Worm (Caenorhabditis elegans): ENCODE data around the gene C46E10.3.

C46E10.3 gene

ce11 chrII:3681365-3682083 lies 39.6 kb upstream of the C46E10.3 start, which contains the start of gene F19B10.10:
F19B10.10 (minus strand) TSS chrII:3681415.
- TF ChIP-seq lsy-27 (tag; optimal IDR thresholded peaks at IDR 0.05; ENCODE audit: borderline replicate concordance, insufficient read depth) = no peak
- TF ChIP-seq lin-54 (GFP tag; optimal IDR thresholded peaks at IDR 0.05) = no peak
- no peak for TF ChIP-seq F22D6.2 (tag; optimal IDR thresholded peaks at IDR 0.05)
- no peak for TF ChIP-seq egl-18 (GFP tag; IDR thresholded peaks at IDR 0.05)
- no peak for TF ChIP-seq bed-1 (GFP tag; IDR thresholded peaks at IDR 0.05)
- no peak for TF ChIP-seq atf-7 (tag; optimal IDR thresholded peaks at IDR 0.05)
- TF ChIP-seq hlh-12 (tag; optimal IDR thresholded peaks at IDR 0.05) = no peak
- no peak for TF ChIP-seq snpc-1.3 (tag; optimal IDR thresholded peaks at IDR 0.05; ENCODE audit: insufficient read depth)
- TF ChIP-seq xnd-1 (tag; optimal IDR thresholded peaks at IDR 0.05) = no peak
- TF ChIP-seq ceh-91 (GFP tag; IDR thresholded peaks at IDR 0.05) = no peak
- no peak for TF ChIP-seq repo-1 (tag; optimal IDR thresholded peaks at IDR 0.05)
- TF ChIP-seq hrde-1 (tag; optimal IDR thresholded peaks at IDR 0.05; ENCODE audit: borderline replicate concordance) = no peak
- TF ChIP-seq sea-2 (GFP tag; IDR thresholded peaks at IDR 0.05) = no peak

- TF ChIP-seq dpl-1 (GFP tag; optimal IDR thresholded peaks at IDR 0.05) = peak; percentile 60
- 0 out of 2 replicates have a peak, but pooled peaks have one; percentile 31 for TF ChIP-seq Y53G8AR.9 (GFP tag; conservative IDR thresholded peaks at IDR 0.05)
- TF ChIP-seq aptf-3 (GFP tag; IDR thresholded peaks at IDR 0.05) = no peak
- no peak for TF ChIP-seq ekl-4 (GFP tag; IDR thresholded peaks at IDR 0.05)
- TF ChIP-seq ceh-79 (tag; optimal IDR thresholded peaks at IDR 0.05) = no peak
- peak; percentile 66 for TF ChIP-seq attf-5 (GFP tag; optimal IDR thresholded peaks at IDR 0.05)
- TF ChIP-seq rcor-1 (GFP tag; IDR thresholded peaks at IDR 0.05) = no peak
- peak; percentile 18 for TF ChIP-seq F23B12.7 (tag; optimal IDR thresholded peaks at IDR 0.05; ENCODE audit: insufficient read depth)
- TF ChIP-seq ama-1 (optimal IDR thresholded peaks at IDR 0.05) = no peak
- no peak for TF ChIP-seq ama-1 (GFP tag; optimal IDR thresholded peaks at IDR 0.05)
- TF ChIP-seq snpc-4 (GFP tag; optimal IDR thresholded peaks at IDR 0.05) = no peak
- TF ChIP-seq snpc-4 (tag; optimal IDR thresholded peaks at IDR 0.05) = peak in 1 of 4 experiments; percentile 62
- no peak for TF ChIP-seq dpff-1 (tag; optimal IDR thresholded peaks at IDR 0.05)
- TF ChIP-seq ztf-26 (tag; optimal IDR thresholded peaks at IDR 0.05) = no peak
- TF ChIP-seq repo-1 (tag; optimal IDR thresholded peaks at IDR 0.05) = no peak
- TF ChIP-seq ceh-58 (GFP tag; IDR thresholded peaks at IDR 0.05) = no peak
- no peak for TF ChIP-seq ztf-28 (GFP tag; IDR thresholded peaks at IDR 0.05)
- TF ChIP-seq nfyb-1 (GFP tag; IDR thresholded peaks at IDR 0.05) = peak; percentile 71; the same call in 1 of the 2 replicates
- peak; percentile 80 for TF ChIP-seq lin-54 (GFP tag; optimal IDR thresholded peaks at IDR 0.05)
- TF ChIP-seq nhr-80 (tag; optimal IDR thresholded peaks at IDR 0.05) = peak; percentile 61
- no peak for TF ChIP-seq F52B5.7 (tag; optimal IDR thresholded peaks at IDR 0.05)
- TF ChIP-seq B0336.3 (GFP tag; IDR thresholded peaks at IDR 0.05) = no peak
- peak; percentile 66; the same call in 1 of the 2 replicates for TF ChIP-seq mcd-1 (GFP tag; IDR thresholded peaks at IDR 0.05)
- TF ChIP-seq lin-40 (tag; optimal IDR thresholded peaks at IDR 0.05) = no peak
- no peak; the same call in 1 of the 2 replicates for TF ChIP-seq cebp-1 (GFP tag; IDR thresholded peaks at IDR 0.05)
- no peak for TF ChIP-seq cebp-1 (tag; optimal IDR thresholded peaks at IDR 0.05)
- TF ChIP-seq K12H6.12 (tag; optimal IDR thresholded peaks at IDR 0.05) = no peak
- no peak for TF ChIP-seq ceh-91 (GFP tag; IDR thresholded peaks at IDR 0.05)
- TF ChIP-seq lin-35 (GFP tag; optimal IDR thresholded peaks at IDR 0.05) = peak in 1 of 3 experiments; percentile 92
- TF ChIP-seq efl-1 (GFP tag; optimal IDR thresholded peaks at IDR 0.05) = peak; percentile 33
- TF ChIP-seq nhr-27 (tag; optimal IDR thresholded peaks at IDR 0.05) = no peak
- no peak for TF ChIP-seq athp-1 (tag; optimal IDR thresholded peaks at IDR 0.05)
- no peak for TF ChIP-seq nhr-179 (tag; optimal IDR thresholded peaks at IDR 0.05)
- no peak for TF ChIP-seq madf-3 (GFP tag; IDR thresholded peaks at IDR 0.05)
- TF ChIP-seq let-607 (tag; optimal IDR thresholded peaks at IDR 0.05) = no peak
- TF ChIP-seq akir-1 (GFP tag; optimal IDR thresholded peaks at IDR 0.05) = no peak
- TF ChIP-seq C17E4.6 (GFP tag; IDR thresholded peaks at IDR 0.05) = no peak
These were observed 38.3 kb upstream of the C46E10.3 start, which contains the start of gene F19B10.1 for ce11 chrII:3682770-3683234. F19B10.1 (plus strand) TSS chrII:3683184.

Measured in whole organism, young adult.